Worm (Caenorhabditis elegans) whole organism, midembryonic: ENCODE measurements around the gene prp-19.

Experiments used
- T22C8.4 ChIP-seq: fragments of 200-800 bp; sonication (Bioruptor generic); IDR thresholded peaks from 2 replicates; pipeline ENCODE4 v1.3.6; 2022; ENCODE audit warnings: missing genetic modification characterization, missing compliant biosample characterization
- cog-1 ChIP-seq: sonication (generic microtip); optimal IDR thresholded peaks from 2 replicates; lab custom pipeline; 2016; ENCODE audit warnings: missing genetic modification characterization, missing compliant biosample characterization
- flt-1 ChIP-seq: fragments of 200-800 bp; sonication (Bioruptor generic); IDR thresholded peaks from 2 replicates; pipeline ENCODE4 v1.3.6; 2022; ENCODE audit warnings: missing genetic modification characterization, missing compliant biosample characterization
- klf-2 ChIP-seq: fragments of 200-800 bp; sonication (Bioruptor generic); conservative IDR thresholded peaks from 2 replicates; pipeline ENCODE4 v1.3.6; 2022; ENCODE audit warnings: missing genetic modification reagents, missing genetic modification characterization, missing compliant biosample characterization
- med-1 ChIP-seq: sonication (generic microtip); optimal IDR thresholded peaks from 2 replicates; lab custom pipeline; 2017; ENCODE audit warnings: missing genetic modification characterization, mild to moderate bottlenecking, missing compliant biosample characterization, antibody characterized with exemption, missing genetic modification reagents; ENCODE audit not compliant: insufficient read depth
- ref-1 ChIP-seq: fragments of 200-800 bp; sonication (Bioruptor generic); conservative IDR thresholded peaks from 2 replicates; pipeline ENCODE4 v1.3.6; 2022; ENCODE audit warnings: missing genetic modification reagents, missing genetic modification characterization, missing compliant biosample characterization
- tab-1 ChIP-seq: fragments of 200-800 bp; sonication (Bioruptor generic); IDR thresholded peaks from 2 replicates; pipeline ENCODE4 v1.3.6; 2022; ENCODE audit warnings: missing genetic modification characterization, missing compliant biosample characterization
- ztf-23 ChIP-seq: fragments of 200-800 bp; sonication (Bioruptor generic); IDR thresholded peaks from 2 replicates; pipeline ENCODE4 v1.3.6; 2022; ENCODE audit warnings: missing genetic modification reagents, missing genetic modification characterization, missing compliant biosample characterization
- ztf-29 ChIP-seq: fragments of 200-800 bp; sonication (Bioruptor generic); IDR thresholded peaks from 2 replicates; pipeline ENCODE4 v1.3.6; 2022; ENCODE audit warnings: missing genetic modification reagents, missing genetic modification characterization, missing compliant biosample characterization

DNA sequence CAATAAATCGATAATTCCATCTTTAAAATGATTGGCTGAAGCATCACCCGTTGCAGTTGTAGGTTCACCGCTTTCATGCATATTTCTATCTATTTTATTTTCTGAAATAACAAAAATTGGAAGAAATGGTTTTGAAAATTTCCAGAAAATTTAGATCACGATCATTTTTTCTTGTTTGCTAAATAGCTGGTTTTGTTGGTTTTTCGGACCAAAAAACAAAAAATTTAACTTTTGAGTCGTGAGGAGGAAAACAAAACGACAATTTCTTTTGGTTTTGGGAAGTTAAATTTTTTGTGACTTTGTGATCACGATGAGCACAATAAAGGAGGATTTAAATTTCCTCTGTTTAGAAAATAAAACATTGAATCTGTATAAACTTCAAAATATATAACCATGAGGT is 6.6 kb downstream of the prp-19 start, which contains the start of gene T10F2.2:
- TF ChIP-seq klf-2 (GFP tag; lab: Robert Waterston, UW), result no peak
- no peak for TF ChIP-seq cog-1 (tag; lab: Kevin White, UChicago)
- no peak for TF ChIP-seq ref-1 (GFP tag; lab: Robert Waterston, UW)
- no peak for TF ChIP-seq ztf-23 (GFP tag; lab: Robert Waterston, UW)
- no peak for TF ChIP-seq T22C8.4
- TF ChIP-seq ztf-29, result no peak
- TF ChIP-seq med-1, result no peak
- no peak for TF ChIP-seq tab-1 (GFP tag; lab: Robert Waterston, UW)
- TF ChIP-seq flt-1 (GFP tag; lab: Robert Waterston, UW), result no peak
